Fruit fly (Drosophila melanogaster) whole organism, pupa: Measurements from ENCODE around the gene CG4597.

ENCODE experiments used
- CG10348 ChIP-seq: fragments of 200-800 bp; sonication (Bioruptor generic); IDR thresholded peaks from 2 replicates; pipeline ENCODE4 v1.3.6; 2022; ENCODE audit warnings: missing biosample characterization, missing genetic modification characterization
- CG12605 ChIP-seq: fragments of 200-800 bp; sonication (Bioruptor generic); IDR thresholded peaks from 2 replicates; pipeline ENCODE4 v1.3.6; 2022; ENCODE audit warnings: missing biosample characterization, missing genetic modification characterization
- CG13204 ChIP-seq: fragments of 200-800 bp; sonication (Bioruptor generic); optimal IDR thresholded peaks from 2 replicates; lab custom pipeline; 2018; ENCODE audit warnings: missing biosample characterization, mild to moderate bottlenecking, missing genetic modification characterization, moderate library complexity
- CG14655 ChIP-seq: fragments of 200-800 bp; sonication (Bioruptor generic); optimal IDR thresholded peaks from 3 replicates; lab custom pipeline; 2017; ENCODE audit warnings: mild to moderate bottlenecking, missing biosample characterization, missing genetic modification reagents, missing genetic modification characterization
- CG15710 ChIP-seq: fragments of 200-800 bp; sonication (Bioruptor generic); optimal IDR thresholded peaks from 2 replicates; lab custom pipeline; 2018; ENCODE audit warnings: missing biosample characterization, mild to moderate bottlenecking, missing genetic modification characterization, moderate library complexity
- CG17806 ChIP-seq: fragments of 200-800 bp; sonication (Bioruptor generic); optimal IDR thresholded peaks from 2 replicates; lab custom pipeline; 2018; ENCODE audit warnings: missing biosample characterization, mild to moderate bottlenecking, missing genetic modification characterization, moderate library complexity
- CG32121 ChIP-seq: fragments of 200-800 bp; sonication (Bioruptor generic); IDR thresholded peaks from 2 replicates; pipeline ENCODE4 v1.3.6; 2022; ENCODE audit warnings: missing biosample characterization, missing genetic modification characterization
- CG34367 ChIP-seq: fragments of 200-800 bp; sonication (Bioruptor generic); optimal IDR thresholded peaks from 2 replicates; lab custom pipeline; 2018; ENCODE audit warnings: missing biosample characterization, mild to moderate bottlenecking, missing genetic modification characterization
- CG4496 ChIP-seq: fragments of 200-800 bp; sonication (Bioruptor generic); IDR thresholded peaks from 3 replicates; pipeline ENCODE4 v1.3.6; 2022; ENCODE audit warnings: missing biosample characterization, missing genetic modification characterization
- CG8159 ChIP-seq: fragments of 200-800 bp; sonication (Bioruptor generic); optimal IDR thresholded peaks from 3 replicates; lab custom pipeline; 2018; ENCODE audit warnings: missing biosample characterization, mild to moderate bottlenecking, missing genetic modification characterization, moderate library complexity
- CG8301 ChIP-seq: fragments of 200-800 bp; sonication (Bioruptor generic); optimal IDR thresholded peaks from 2 replicates; lab custom pipeline; 2018; ENCODE audit warnings: missing biosample characterization, mild to moderate bottlenecking, missing genetic modification characterization
- CG9948 ChIP-seq: fragments of 200-800 bp; sonication (Bioruptor generic); optimal IDR thresholded peaks from 2 replicates; lab custom pipeline; 2018; ENCODE audit warnings: missing biosample characterization, mild to moderate bottlenecking, missing genetic modification characterization, moderate library complexity
- D1 ChIP-seq: fragments of 200-800 bp; sonication (Bioruptor generic); optimal IDR thresholded peaks from 2 replicates; lab custom pipeline; 2018; ENCODE audit warnings: missing biosample characterization, mild to moderate bottlenecking, missing genetic modification characterization, moderate library complexity
- EcR ChIP-seq: fragments of 200-800 bp; sonication (Bioruptor generic); optimal IDR thresholded peaks from 3 replicates; lab custom pipeline; 2019; ENCODE audit warnings: missing biosample characterization, missing genetic modification characterization, mild to moderate bottlenecking, moderate library complexity, missing genetic modification reagents
- Ets98B ChIP-seq: fragments of 200-800 bp; sonication (Bioruptor generic); IDR thresholded peaks from 2 replicates; pipeline ENCODE4 v1.3.6; 2022; ENCODE audit warnings: missing biosample characterization, missing genetic modification characterization
- Pif1A ChIP-seq: fragments of 200-800 bp; sonication (Bioruptor generic); optimal IDR thresholded peaks from 3 replicates; lab custom pipeline; 2016; ENCODE audit warnings: missing biosample characterization, missing genetic modification characterization
- Pif1B ChIP-seq: fragments of 200-800 bp; sonication (Bioruptor generic); optimal IDR thresholded peaks from 3 replicates; lab custom pipeline; 2016; ENCODE audit warnings: missing biosample characterization, missing genetic modification characterization
- Snoo ChIP-seq: fragments of 200-800 bp; sonication (Bioruptor generic); optimal IDR thresholded peaks from 3 replicates; lab custom pipeline; 2017; ENCODE audit warnings: missing biosample characterization, mild to moderate bottlenecking, missing genetic modification characterization, inconsistent platforms
- fd96Ca ChIP-seq: fragments of 200-800 bp; sonication (Bioruptor generic); IDR thresholded peaks from 3 replicates; pipeline ENCODE4 v1.3.6; 2022; ENCODE audit warnings: missing biosample characterization, missing genetic modification characterization
- gl ChIP-seq: fragments of 200-800 bp; sonication (Bioruptor generic); optimal IDR thresholded peaks from 2 replicates; lab custom pipeline; 2018; ENCODE audit warnings: missing biosample characterization, mild to moderate bottlenecking, missing genetic modification characterization
- rn ChIP-seq: fragments of 200-800 bp; sonication (Bioruptor generic); IDR thresholded peaks from 2 replicates; pipeline ENCODE4 v1.3.6; 2022; ENCODE audit warnings: missing biosample characterization, missing genetic modification characterization

Gene CG4597

dm6 chr3L:5154917-5155613 lies 25.8 kb downstream of the CG4597 start:
- TF ChIP-seq CG4496 (GFP tag; lab: Robert Waterston, UW) (peak; percentile 68), CG32121 (peak; percentile 49; the same call in 1 of the 2 replicates), CG15710 (tag; lab: Kevin White, UChicago) (peak; percentile 52), CG8301 (no peak), CG8159 (tag; lab: Kevin White, UChicago) (no peak), rn (GFP tag; lab: Robert Waterston, UW) (no peak), CG12605 (GFP tag; lab: Robert Waterston, UW) (no peak), gl (tag; lab: Kevin White, UChicago) (no peak), Snoo (tag; lab: Kevin White, UChicago) (peak; percentile 44), CG10348 (GFP tag; lab: Robert Waterston, UW) (no peak), Ets98B (GFP tag; lab: Robert Waterston, UW) (no peak), fd96Ca (GFP tag; lab: Robert Waterston, UW) (no peak), CG17806 (tag; lab: Kevin White, UChicago) (peak; percentile 51), Pif1B (GFP tag; lab: Kevin White, UChicago) (no peak), CG9948 (tag; lab: Kevin White, UChicago) (no peak)

- TF ChIP-seq CG12605 (GFP tag; lab: Robert Waterston, UW) (no peak), fd96Ca (GFP tag; lab: Robert Waterston, UW) (no peak), CG4496 (GFP tag; lab: Robert Waterston, UW) (no peak)
- TF ChIP-seq, all 21 proteins: peak for 0
Observed at dm6 chr3L:5172470-5172869, 43.2 kb downstream of the CG4597 start.

- no peak for TF ChIP-seq D1 (tag; lab: Kevin White, UChicago)
- no peak for TF ChIP-seq CG10348 (GFP tag; lab: Robert Waterston, UW)
- TF ChIP-seq CG8159 (tag; lab: Kevin White, UChicago), result no peak
- TF ChIP-seq CG15710 (tag; lab: Kevin White, UChicago), result no peak
- peak; percentile 20 for TF ChIP-seq CG14655 (GFP tag; lab: Kevin White, UChicago)
- TF ChIP-seq Pif1B (GFP tag; lab: Kevin White, UChicago), result no peak
- TF ChIP-seq CG13204 (GFP tag; lab: Kevin White, UChicago), result peak; percentile 17
- TF ChIP-seq CG4496 (GFP tag; lab: Robert Waterston, UW), result 0 out of 3 replicates have a peak, but pooled peaks have one; percentile 14
- no peak for TF ChIP-seq CG8301
- no peak for TF ChIP-seq CG9948 (tag; lab: Kevin White, UChicago)
- no peak for TF ChIP-seq CG12605 (GFP tag; lab: Robert Waterston, UW)
- no peak for TF ChIP-seq fd96Ca (GFP tag; lab: Robert Waterston, UW)
- peak; percentile 58 for TF ChIP-seq EcR (GFP tag; lab: Kevin White, UChicago)
- no peak for TF ChIP-seq Pif1A (GFP tag; lab: Kevin White, UChicago)
- TF ChIP-seq Snoo (tag; lab: Kevin White, UChicago), result no peak
- no peak for TF ChIP-seq CG34367 (tag; lab: Kevin White, UChicago)
Observed at dm6 chr3L:5176071-5176470, 46.8 kb downstream of the CG4597 start.

dm6 chr3L:5176789-5177188 lies 47.5 kb downstream of the CG4597 start:
- TF ChIP-seq EcR (GFP tag; lab: Kevin White, UChicago) (peak; percentile 81), CG13204 (GFP tag; lab: Kevin White, UChicago) (no peak), CG14655 (GFP tag; lab: Kevin White, UChicago) (no peak), CG8301 (no peak), CG9948 (tag; lab: Kevin White, UChicago) (no peak)

dm6 chr3L:5178903-5179302 lies 49.6 kb downstream of the CG4597 start:
- no peak for TF ChIP-seq CG8301
- TF ChIP-seq CG34367 (tag; lab: Kevin White, UChicago), result no peak
- TF ChIP-seq fd96Ca (GFP tag; lab: Robert Waterston, UW), result no peak
- TF ChIP-seq rn (GFP tag; lab: Robert Waterston, UW), result no peak
- TF ChIP-seq Pif1A (GFP tag; lab: Kevin White, UChicago), result no peak
- no peak for TF ChIP-seq D1 (tag; lab: Kevin White, UChicago)
- no peak for TF ChIP-seq CG9948 (tag; lab: Kevin White, UChicago)
- no peak for TF ChIP-seq EcR (GFP tag; lab: Kevin White, UChicago)
- no peak for TF ChIP-seq Snoo (tag; lab: Kevin White, UChicago)
- no peak for TF ChIP-seq CG12605 (GFP tag; lab: Robert Waterston, UW)
- TF ChIP-seq CG10348 (GFP tag; lab: Robert Waterston, UW), result no peak
- TF ChIP-seq Pif1B (GFP tag; lab: Kevin White, UChicago), result no peak
